Worm (Caenorhabditis elegans) whole organism, L1 larva: ENCODE data around the gene rer-1.

Experiments used
- C34B4.2 ChIP-seq: sonication (generic microtip); optimal IDR thresholded peaks from 2 replicates; lab custom pipeline; 2017; ENCODE audit warnings: mild to moderate bottlenecking, missing genetic modification characterization, missing compliant biosample characterization
- Y116A8C.19 ChIP-seq: sonication (generic microtip); optimal IDR thresholded peaks from 2 replicates; lab custom pipeline; 2016; ENCODE audit warnings: missing compliant biosample characterization, missing genetic modification characterization, borderline replicate concordance
- aha-1 ChIP-seq: fragments of 150-350 bp; optimal IDR thresholded peaks from 2 replicates; lab custom pipeline; 2014; ENCODE audit warnings: missing biosample characterization, missing genetic modification characterization
- alr-1 ChIP-seq: fragments of 200-800 bp; sonication (Bioruptor generic); optimal IDR thresholded peaks from 2 replicates; lab custom pipeline; 2018; ENCODE audit warnings: borderline replicate concordance, mild to moderate bottlenecking, missing genetic modification characterization, missing compliant biosample characterization
- ama-1 ChIP-seq: fragments of 150-350 bp; optimal IDR thresholded peaks from 2 replicates; lab custom pipeline; 2014
- blmp-1 ChIP-seq: fragments of 150-350 bp; optimal IDR thresholded peaks from 2 replicates; lab custom pipeline; 2014; ENCODE audit warnings: missing biosample characterization, missing genetic modification characterization
- ceh-63 ChIP-seq: fragments of 200-800 bp; sonication (Bioruptor generic); optimal IDR thresholded peaks from 2 replicates; lab custom pipeline; 2018; ENCODE audit warnings: mild to moderate bottlenecking, missing genetic modification characterization, missing compliant biosample characterization
- ceh-88 ChIP-seq: fragments of 200-800 bp; sonication (Bioruptor generic); IDR thresholded peaks from 2 replicates; pipeline ENCODE4 v1.3.6; 2022; ENCODE audit warnings: missing genetic modification characterization, missing compliant biosample characterization
- ces-1 ChIP-seq: fragments of 150-350 bp; optimal IDR thresholded peaks from 2 replicates; lab custom pipeline; 2014; ENCODE audit warnings: missing biosample characterization, missing genetic modification reagents, missing genetic modification characterization
- dsc-1 ChIP-seq: sonication (generic microtip); optimal IDR thresholded peaks from 2 replicates; lab custom pipeline; 2016; ENCODE audit warnings: mild to moderate bottlenecking, missing genetic modification characterization, missing compliant biosample characterization
- efl-1 ChIP-seq, 4 experiments: fragments of 150-350 bp; optimal IDR thresholded peaks in 3 of 4; peaks in 1 of 4; 1 replicate in 1 of 4; 2 replicates in 3 of 4; lab custom pipeline; 2014; ENCODE audit warnings: missing biosample characterization in 2 of 4, missing genetic modification characterization in 2 of 4, missing genetic modification reagents in 2 of 4
- egl-13 ChIP-seq: sonication (generic microtip); optimal IDR thresholded peaks from 2 replicates; lab custom pipeline; 2016; ENCODE audit warnings: missing genotype, missing genetic modification reagents, missing genetic modification characterization, missing compliant biosample characterization
- elt-2 ChIP-seq: sonication (generic microtip); optimal IDR thresholded peaks from 2 replicates; lab custom pipeline; 2016; ENCODE audit warnings: missing genetic modification characterization, mild to moderate bottlenecking, inconsistent platforms, missing compliant biosample characterization, missing genetic modification reagents
- elt-3 ChIP-seq, 6 experiments: fragments of 150-350 bp in 1 of 6; sonication (generic microtip); optimal IDR thresholded peaks; 2 replicates each; lab custom pipeline; 2017 to 2018; ENCODE audit warnings: missing biosample characterization in 6 of 6, missing genetic modification characterization in 6 of 6, inconsistent platforms in 1 of 6
- ets-5 ChIP-seq: fragments of 200-800 bp; sonication (Bioruptor generic); IDR thresholded peaks from 2 replicates; pipeline ENCODE4 v1.3.6; 2022; ENCODE audit warnings: missing genetic modification characterization, missing compliant biosample characterization
- fkh-10 ChIP-seq: sonication (generic microtip); optimal IDR thresholded peaks from 2 replicates; lab custom pipeline; 2017; ENCODE audit warnings: missing biosample characterization, missing genetic modification reagents, missing genetic modification characterization
- fkh-4 ChIP-seq: sonication (generic microtip); optimal IDR thresholded peaks from 2 replicates; lab custom pipeline; 2016; ENCODE audit warnings: missing compliant biosample characterization, missing genetic modification characterization, borderline replicate concordance
- fkh-8 ChIP-seq: sonication (generic microtip); optimal IDR thresholded peaks from 2 replicates; lab custom pipeline; 2016; ENCODE audit warnings: mild to moderate bottlenecking, missing genetic modification characterization, missing compliant biosample characterization
- grh-1 ChIP-seq: fragments of 200-800 bp; sonication (Bioruptor generic); IDR thresholded peaks from 2 replicates; pipeline ENCODE4 v1.3.6; 2022; ENCODE audit warnings: missing genetic modification reagents, missing genetic modification characterization, missing compliant biosample characterization
- hlh-17 ChIP-seq: fragments of 200-800 bp; sonication (Bioruptor generic); optimal IDR thresholded peaks from 2 replicates; lab custom pipeline; 2018; ENCODE audit warnings: missing genetic modification characterization, mild to moderate bottlenecking, missing compliant biosample characterization, moderate library complexity, borderline replicate concordance
- hpl-2 ChIP-seq: fragments of 150-350 bp; optimal IDR thresholded peaks from 2 replicates; lab custom pipeline; 2014; ENCODE audit warnings: missing biosample characterization, missing genetic modification reagents, missing genetic modification characterization
- irx-1 ChIP-seq: sonication (generic microtip); optimal IDR thresholded peaks from 2 replicates; lab custom pipeline; 2016; ENCODE audit warnings: missing genetic modification characterization, missing compliant biosample characterization
- isw-1 ChIP-seq: fragments of 200-800 bp; sonication (Bioruptor generic); IDR thresholded peaks from 2 replicates; pipeline ENCODE4 v1.3.6; 2022; ENCODE audit warnings: missing genetic modification characterization, missing compliant biosample characterization
- jun-1 ChIP-seq: fragments of 150-350 bp; optimal IDR thresholded peaks from 2 replicates; lab custom pipeline; 2014; ENCODE audit warnings: missing biosample characterization, missing genetic modification reagents, missing genetic modification characterization
- lin-14 ChIP-seq: fragments of 200-800 bp; sonication (Bioruptor generic); optimal IDR thresholded peaks from 2 replicates; lab custom pipeline; 2018; ENCODE audit warnings: mild to moderate bottlenecking, missing genetic modification characterization, moderate library complexity, missing compliant biosample characterization
- lin-35 ChIP-seq, 2 experiments: fragments of 150-350 bp; optimal IDR thresholded peaks; 2 replicates each; lab custom pipeline; 2014; ENCODE audit warnings: missing biosample characterization in 2 of 2, missing genetic modification characterization in 2 of 2, missing genetic modification reagents in 2 of 2
- mdl-1 ChIP-seq, 2 experiments: fragments of 150-350 bp; optimal IDR thresholded peaks; 2 replicates each; lab custom pipeline; 2014 to 2017; ENCODE audit warnings: missing biosample characterization in 2 of 2, missing genetic modification characterization in 2 of 2, inconsistent platforms in 1 of 2
- nhr-19 ChIP-seq: fragments of 200-800 bp; sonication (Bioruptor generic); conservative IDR thresholded peaks from 2 replicates; pipeline ENCODE4 v1.3.6; 2022; ENCODE audit warnings: missing genetic modification characterization, missing compliant biosample characterization
- nhr-20 ChIP-seq: sonication (generic microtip); optimal IDR thresholded peaks from 2 replicates; lab custom pipeline; 2016; ENCODE audit warnings: mild to moderate bottlenecking, missing genetic modification characterization, missing compliant biosample characterization
- nhr-28 ChIP-seq: fragments of 150-350 bp; optimal IDR thresholded peaks from 2 replicates; lab custom pipeline; 2014; ENCODE audit warnings: missing biosample characterization, missing genetic modification characterization
- nhr-71 ChIP-seq: sonication (generic microtip); optimal IDR thresholded peaks from 2 replicates; lab custom pipeline; 2016; ENCODE audit warnings: mild to moderate bottlenecking, missing genetic modification characterization, moderate library complexity, missing compliant biosample characterization
- nhr-84 ChIP-seq: sonication (generic microtip); optimal IDR thresholded peaks from 2 replicates; lab custom pipeline; 2017; ENCODE audit warnings: missing biosample characterization, missing genetic modification characterization
- nhr-85 ChIP-seq: sonication (generic microtip); peaks from one replicate; lab custom pipeline; 2016; ENCODE audit warnings: missing genetic modification characterization, inconsistent platforms, missing compliant biosample characterization
- nhr-90 ChIP-seq: sonication (generic microtip); optimal IDR thresholded peaks from 2 replicates; lab custom pipeline; 2016; ENCODE audit warnings: mild to moderate bottlenecking, missing genetic modification characterization, missing compliant biosample characterization; ENCODE audit not compliant: poor library complexity
- snu-23 ChIP-seq: sonication (generic microtip); optimal IDR thresholded peaks from 2 replicates; lab custom pipeline; 2016; ENCODE audit warnings: missing genetic modification characterization, missing compliant biosample characterization
- swsn-7 ChIP-seq: sonication (generic microtip); optimal IDR thresholded peaks from 2 replicates; lab custom pipeline; 2016; ENCODE audit warnings: missing genetic modification characterization, missing compliant biosample characterization
- tbx-2 ChIP-seq: sonication (generic microtip); optimal IDR thresholded peaks from 2 replicates; lab custom pipeline; 2016; ENCODE audit warnings: missing genetic modification characterization, missing compliant biosample characterization
- unc-62 ChIP-seq: fragments of 150-350 bp; optimal IDR thresholded peaks from 2 replicates; lab custom pipeline; 2014; ENCODE audit warnings: missing biosample characterization, missing genetic modification reagents, missing genetic modification characterization
- unc-98 ChIP-seq: fragments of 200-800 bp; sonication (Bioruptor generic); IDR thresholded peaks from 2 replicates; pipeline ENCODE4 v1.3.6; 2022; ENCODE audit warnings: missing genetic modification characterization, missing compliant biosample characterization
- vab-15 ChIP-seq: sonication (generic microtip); optimal IDR thresholded peaks from 2 replicates; lab custom pipeline; 2017; ENCODE audit warnings: missing genotype, mild to moderate bottlenecking, missing genetic modification characterization, missing compliant biosample characterization
- xbp-1 ChIP-seq: sonication (generic microtip); optimal IDR thresholded peaks from 2 replicates; lab custom pipeline; 2016; ENCODE audit warnings: missing genetic modification characterization, missing compliant biosample characterization

rer-1 gene

ce11 chrII:8764332-8764731, 46.8 kb upstream of the rer-1 start:
- peak in 2 of 6 experiments; percentile 13 to 55 for TF ChIP-seq elt-3 (tag; optimal IDR thresholded peaks at IDR 0.05; lab: Kevin White, UChicago)
- TF ChIP-seq unc-98 (GFP tag; lab: Robert Waterston, UW), result no peak
- TF ChIP-seq vab-15, result no peak
- TF ChIP-seq blmp-1 (tag; lab: Kevin White, UChicago), result peak; percentile 3
- TF ChIP-seq nhr-19, result 0 out of 2 replicates have a peak, but pooled peaks have one; percentile 9
- TF ChIP-seq dsc-1, result no peak
- no peak for TF ChIP-seq fkh-10 (GFP tag; lab: Kevin White, UChicago)
- peak; percentile 30 for TF ChIP-seq lin-14 (GFP tag; lab: Kevin White, UChicago)
- TF ChIP-seq nhr-20, result peak; percentile 17
- no peak for TF ChIP-seq jun-1 (tag; lab: Kevin White, UChicago)
- TF ChIP-seq nhr-85 (tag; lab: Kevin White, UChicago), result peak; percentile 80

- TF ChIP-seq fkh-8 (tag; lab: Kevin White, UChicago) (no peak), xbp-1 (tag; lab: Kevin White, UChicago) (no peak), fkh-4 (no peak), mdl-1 (tag; optimal IDR thresholded peaks at IDR 0.05; lab: Kevin White, UChicago) (peak in 1 of 2 experiments; percentile 76), ets-5 (no peak), lin-14 (GFP tag; lab: Kevin White, UChicago) (peak; percentile 56), ces-1 (GFP tag; lab: Kevin White, UChicago) (no peak), nhr-90 (tag; lab: Kevin White, UChicago) (peak; percentile 13), swsn-7 (tag; lab: Kevin White, UChicago) (no peak), nhr-85 (tag; lab: Kevin White, UChicago) (peak; percentile 90), ceh-88 (GFP tag; lab: Robert Waterston, UW) (no peak), isw-1 (GFP tag; lab: Robert Waterston, UW) (no peak), snu-23 (GFP tag; lab: Kevin White, UChicago) (peak; percentile 29), nhr-20 (peak; percentile 90), vab-15 (no peak), lin-35 (GFP tag; optimal IDR thresholded peaks at IDR 0.05; lab: Kevin White, UChicago) (peak in 1 of 2 experiments; percentile 25), nhr-71 (tag; lab: Kevin White, UChicago) (peak; percentile 46), efl-1 (optimal IDR thresholded peaks at IDR 0.05; lab: Kevin White, UChicago) (no peak), efl-1 (GFP tag; optimal IDR thresholded peaks at IDR 0.05 in 1 of 2; lab: Kevin White, UChicago) (no peak), elt-3 (tag; optimal IDR thresholded peaks at IDR 0.05; lab: Kevin White, UChicago) (peak in 2 of 6 experiments; percentile 57 to 60), nhr-28 (tag; lab: Kevin White, UChicago) (no peak), ama-1 (lab: Kevin White, UChicago) (no peak), aha-1 (tag; lab: Kevin White, UChicago) (no peak), egl-13 (tag; lab: Kevin White, UChicago) (no peak), blmp-1 (tag; lab: Kevin White, UChicago) (peak; percentile 42), tbx-2 (tag; lab: Kevin White, UChicago) (peak; percentile 31), Y116A8C.19 (tag; lab: Kevin White, UChicago) (no peak), C34B4.2 (tag; lab: Kevin White, UChicago) (no peak)
Measured at ce11 chrII:8765131-8765530, 46.0 kb upstream of the rer-1 start.

- TF ChIP-seq nhr-84 (tag; lab: Kevin White, UChicago), result no peak
- no peak for TF ChIP-seq tbx-2 (tag; lab: Kevin White, UChicago)
- TF ChIP-seq Y116A8C.19 (tag; lab: Kevin White, UChicago), result no peak
- TF ChIP-seq elt-2 (tag; lab: Kevin White, UChicago), result no peak
- no peak for TF ChIP-seq efl-1 (optimal IDR thresholded peaks at IDR 0.05; lab: Kevin White, UChicago)
- no peak for TF ChIP-seq efl-1 (GFP tag; optimal IDR thresholded peaks at IDR 0.05 in 1 of 2; lab: Kevin White, UChicago)
- TF ChIP-seq xbp-1 (tag; lab: Kevin White, UChicago), result no peak
- TF ChIP-seq irx-1 (tag; lab: Kevin White, UChicago), result no peak
- TF ChIP-seq lin-35 (GFP tag; optimal IDR thresholded peaks at IDR 0.05; lab: Kevin White, UChicago), result no peak
- no peak for TF ChIP-seq ceh-63 (GFP tag; lab: Kevin White, UChicago)
- no peak for TF ChIP-seq grh-1 (GFP tag; lab: Robert Waterston, UW)
- TF ChIP-seq nhr-20, result no peak
- no peak for TF ChIP-seq alr-1 (tag; lab: Kevin White, UChicago)
- TF ChIP-seq unc-62 (GFP tag; lab: Kevin White, UChicago), result no peak
- no peak for TF ChIP-seq hpl-2 (GFP tag; lab: Kevin White, UChicago)
- no peak for TF ChIP-seq nhr-19
- TF ChIP-seq hlh-17, result no peak
Measured at ce11 chrII:8766475-8766874, 44.7 kb upstream of the rer-1 start, which contains the start of the genes nsph-1.1 and K08F8.15. nsph-1.1 (plus strand) TSS chrII:8766775. K08F8.15 (plus strand) TSS chrII:8766809.
